Worm (Caenorhabditis elegans): ENCODE data around the gene C10E2.5.

DNA sequence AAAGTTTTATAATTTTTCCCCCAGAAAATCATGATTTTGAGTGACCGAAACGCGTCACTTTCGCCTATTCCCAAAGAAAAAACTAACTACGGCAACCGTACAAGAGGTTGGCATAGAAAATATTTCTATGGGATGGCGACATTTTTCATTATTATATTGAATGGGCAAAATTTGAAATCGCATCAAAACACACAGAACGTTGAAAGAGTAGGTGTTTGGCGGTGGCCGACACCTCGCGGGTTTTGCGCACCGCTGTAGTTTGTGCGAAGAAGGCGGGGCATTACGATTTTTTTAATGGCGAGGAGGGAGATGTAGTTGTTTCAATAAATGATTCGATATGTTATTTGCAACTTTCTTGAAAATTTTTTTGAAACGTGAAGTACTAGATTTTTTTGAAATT, 32.4 kb downstream of the C10E2.5 start:
- no peak for TF ChIP-seq pha-4 (tag; optimal IDR thresholded peaks at IDR 0.05)
- no peak for TF ChIP-seq hlh-12 (tag; optimal IDR thresholded peaks at IDR 0.05)
